Fruit fly (Drosophila melanogaster) whole organism, embryonic: ENCODE data around the gene CG8944.
A peak's percentile ranks its signal among the peaks of the same experiment; 100 is the strongest.

Experiments used
- Aef1 ChIP-seq: fragments of 200-800 bp; sonication (Bioruptor generic); IDR thresholded peaks from 3 replicates; pipeline ENCODE4 v1.3.6; 2022; ENCODE audit warnings: missing biosample characterization, missing genetic modification characterization
- CG10209 ChIP-seq: fragments of 200-800 bp; sonication (Bioruptor generic); optimal IDR thresholded peaks from 3 replicates; lab custom pipeline; 2017; ENCODE audit warnings: missing biosample characterization, mild to moderate bottlenecking, missing genetic modification characterization, missing genetic modification reagents
- CG12104 ChIP-seq: fragments of 200-800 bp; sonication (Bioruptor generic); optimal IDR thresholded peaks from 3 replicates; lab custom pipeline; 2016; ENCODE audit warnings: missing biosample characterization, missing genetic modification characterization
- CG12659 ChIP-seq: fragments of 200-800 bp; sonication (Bioruptor generic); optimal IDR thresholded peaks from 3 replicates; lab custom pipeline; 2017; ENCODE audit warnings: mild to moderate bottlenecking, missing biosample characterization, missing genetic modification reagents, missing genetic modification characterization
- CG12942 ChIP-seq: fragments of 200-800 bp; sonication (Bioruptor generic); optimal IDR thresholded peaks from 3 replicates; lab custom pipeline; 2016; ENCODE audit warnings: missing biosample characterization, missing genetic modification characterization
- CG15073 ChIP-seq: fragments of 200-800 bp; sonication (Bioruptor generic); optimal IDR thresholded peaks from 2 replicates; lab custom pipeline; 2016; ENCODE audit warnings: missing biosample characterization, missing genetic modification characterization
- CG1602 ChIP-seq: fragments of 200-800 bp; sonication (Bioruptor generic); optimal IDR thresholded peaks from 3 replicates; lab custom pipeline; 2016; ENCODE audit warnings: missing biosample characterization, missing genetic modification characterization
- CG16813 ChIP-seq: fragments of 200-800 bp; sonication (Bioruptor generic); IDR thresholded peaks from 3 replicates; pipeline ENCODE4 v1.3.6; 2022; ENCODE audit warnings: missing biosample characterization, missing genetic modification characterization; ENCODE audit not compliant: partially characterized antibody
- CG16815 ChIP-seq: fragments of 200-800 bp; sonication (Bioruptor generic); optimal IDR thresholded peaks from 3 replicates; lab custom pipeline; 2017; ENCODE audit warnings: missing biosample characterization, mild to moderate bottlenecking, missing genetic modification characterization
- CG17359 ChIP-seq: fragments of 200-800 bp; sonication (Bioruptor generic); optimal IDR thresholded peaks from 3 replicates; lab custom pipeline; 2018; ENCODE audit warnings: missing biosample characterization, mild to moderate bottlenecking, missing genetic modification characterization, moderate library complexity
- CG17912 ChIP-seq: fragments of 200-800 bp; sonication (Bioruptor generic); optimal IDR thresholded peaks from 2 replicates; lab custom pipeline; 2018; ENCODE audit warnings: missing biosample characterization, mild to moderate bottlenecking, missing genetic modification characterization
- CG2889 ChIP-seq: fragments of 200-800 bp; sonication (Bioruptor generic); IDR thresholded peaks from 3 replicates; pipeline ENCODE4 v1.3.6; 2022; ENCODE audit warnings: missing biosample characterization, missing genetic modification characterization
- CG30431 ChIP-seq: fragments of 200-800 bp; sonication (Bioruptor generic); optimal IDR thresholded peaks from 2 replicates; lab custom pipeline; 2017; ENCODE audit warnings: missing biosample characterization, missing genetic modification characterization
- CG31365 ChIP-seq: fragments of 200-800 bp; sonication (Bioruptor generic); optimal IDR thresholded peaks from 2 replicates; lab custom pipeline; 2018; ENCODE audit warnings: missing biosample characterization, mild to moderate bottlenecking, missing genetic modification characterization
- CG3995 ChIP-seq: fragments of 200-800 bp; sonication (Bioruptor generic); optimal IDR thresholded peaks from 3 replicates; lab custom pipeline; 2016; ENCODE audit warnings: missing biosample characterization, missing genetic modification characterization
- CG4730 ChIP-seq: fragments of 200-800 bp; sonication (Bioruptor generic); IDR thresholded peaks from 2 replicates; pipeline ENCODE4 v1.3.6; 2022; ENCODE audit warnings: missing biosample characterization, missing genetic modification characterization
- CG8089 ChIP-seq: fragments of 200-800 bp; sonication (Bioruptor generic); optimal IDR thresholded peaks from 3 replicates; lab custom pipeline; 2016; ENCODE audit warnings: missing biosample characterization, missing genetic modification characterization
- CG9932 ChIP-seq: fragments of 200-800 bp; sonication (Bioruptor generic); IDR thresholded peaks from 2 replicates; pipeline ENCODE4 v1.3.6; 2022; ENCODE audit warnings: missing biosample characterization, missing genetic modification characterization
- CrebB ChIP-seq: fragments of 200-800 bp; sonication (Bioruptor generic); optimal IDR thresholded peaks from 3 replicates; lab custom pipeline; 2018; ENCODE audit warnings: missing biosample characterization, mild to moderate bottlenecking, missing genetic modification characterization
- D ChIP-seq, 2 experiments: fragments of 200-800 bp in 1 of 2; fragments of >200 bp in 1 of 2; sonication (Bioruptor generic) in 1 of 2; optimal IDR thresholded peaks; 2 replicates in 1 of 2; 3 replicates in 1 of 2; lab custom pipeline; 2017; ENCODE audit warnings: mild to moderate bottlenecking in 1 of 2, missing biosample characterization in 1 of 2, missing genetic modification characterization in 1 of 2, missing genetic modification reagents in 1 of 2
- D19B ChIP-seq: fragments of 200-800 bp; sonication (Bioruptor generic); optimal IDR thresholded peaks from 2 replicates; lab custom pipeline; 2017; ENCODE audit warnings: missing biosample characterization, mild to moderate bottlenecking, missing genetic modification characterization
- Dfd ChIP-seq, 2 experiments: fragments of >200 bp; optimal IDR thresholded peaks; 2 replicates each; lab custom pipeline; 2017; ENCODE audit warnings: missing biosample characterization in 2 of 2, missing genetic modification characterization in 2 of 2
- E2f2 ChIP-seq: fragments of 200-800 bp; sonication (Bioruptor generic); IDR thresholded peaks from 2 replicates; pipeline ENCODE4 v1.3.6; 2022; ENCODE audit warnings: missing biosample characterization, missing genetic modification characterization
- Gsc ChIP-seq: fragments of 200-800 bp; sonication (Bioruptor generic); IDR thresholded peaks from 2 replicates; pipeline ENCODE4 v1.3.6; 2022; ENCODE audit warnings: missing biosample characterization, missing genetic modification characterization
- Hey ChIP-seq: fragments of 200-800 bp; sonication (Bioruptor generic); optimal IDR thresholded peaks from 3 replicates; lab custom pipeline; 2018; ENCODE audit warnings: missing biosample characterization, mild to moderate bottlenecking, missing genetic modification characterization
- HmgZ ChIP-seq: fragments of 200-800 bp; sonication (Bioruptor generic); optimal IDR thresholded peaks from 2 replicates; lab custom pipeline; 2018; ENCODE audit warnings: missing biosample characterization, mild to moderate bottlenecking, missing genetic modification characterization
- Hsf ChIP-seq: fragments of 200-800 bp; sonication (Bioruptor generic); optimal IDR thresholded peaks from 3 replicates; lab custom pipeline; 2016; ENCODE audit warnings: missing biosample characterization, missing genetic modification characterization
- Max ChIP-seq: fragments of 200-800 bp; sonication (Bioruptor generic); optimal IDR thresholded peaks from 2 replicates; lab custom pipeline; 2016; ENCODE audit warnings: missing biosample characterization, mild to moderate bottlenecking, missing genetic modification characterization
- Side ChIP-seq: fragments of 200-800 bp; sonication (Bioruptor generic); optimal IDR thresholded peaks from 2 replicates; lab custom pipeline; 2016; ENCODE audit warnings: missing biosample characterization, missing genetic modification characterization
- Sry-δ ChIP-seq: fragments of 200-800 bp; sonication (Bioruptor generic); optimal IDR thresholded peaks from 2 replicates; lab custom pipeline; 2016; ENCODE audit warnings: missing biosample characterization, missing genetic modification characterization
- Usf ChIP-seq: fragments of 200-800 bp; sonication (Bioruptor generic); optimal IDR thresholded peaks from 2 replicates; lab custom pipeline; 2017; ENCODE audit warnings: missing genotype, missing biosample characterization, missing genetic modification characterization
- br ChIP-seq: fragments of >200 bp; optimal IDR thresholded peaks from 2 replicates; lab custom pipeline; 2017
- emc ChIP-seq: fragments of 200-800 bp; sonication (Bioruptor generic); optimal IDR thresholded peaks from 2 replicates; lab custom pipeline; 2016; ENCODE audit warnings: missing biosample characterization, missing genetic modification characterization
- en ChIP-seq: fragments of 200-800 bp; sonication (Bioruptor generic); optimal IDR thresholded peaks from 2 replicates; lab custom pipeline; 2016; ENCODE audit warnings: missing biosample characterization, missing genetic modification characterization
- fd102C ChIP-seq: fragments of 200-800 bp; sonication (Bioruptor generic); optimal IDR thresholded peaks from 2 replicates; lab custom pipeline; 2018; ENCODE audit warnings: missing biosample characterization, mild to moderate bottlenecking, missing genetic modification characterization, moderate library complexity
- gce ChIP-seq: fragments of 200-800 bp; sonication (Bioruptor generic); IDR thresholded peaks from 3 replicates; pipeline ENCODE4 v1.3.6; 2022; ENCODE audit warnings: missing biosample characterization, missing genetic modification characterization
- grn ChIP-seq: fragments of 200-800 bp; sonication (Bioruptor generic); optimal IDR thresholded peaks from 3 replicates; lab custom pipeline; 2017; ENCODE audit warnings: missing biosample characterization, missing genetic modification characterization
- h ChIP-seq: fragments of >200 bp; optimal IDR thresholded peaks from 2 replicates; lab custom pipeline; 2017
- hkb ChIP-seq, 2 experiments: fragments of 200-800 bp in 1 of 2; fragments of >200 bp in 1 of 2; sonication (Bioruptor generic) in 1 of 2; IDR thresholded peaks in 1 of 2; optimal IDR thresholded peaks in 1 of 2; 2 replicates each; pipeline versions ENCODE4 v1.3.6 to Lab custom; 2017 to 2022; ENCODE audit warnings: missing biosample characterization in 1 of 2, missing genetic modification characterization in 1 of 2
- lab ChIP-seq: fragments of 200-800 bp; sonication (Bioruptor generic); optimal IDR thresholded peaks from 3 replicates; lab custom pipeline; 2017; ENCODE audit warnings: missing biosample characterization, missing genetic modification characterization, mild to moderate bottlenecking, moderate library complexity, missing genetic modification reagents
- lmd ChIP-seq: fragments of 200-800 bp; sonication (Bioruptor generic); IDR thresholded peaks from 2 replicates; pipeline ENCODE4 v1.3.6; 2022; ENCODE audit warnings: missing biosample characterization, missing genetic modification characterization
- nerfin-1 ChIP-seq: fragments of 200-800 bp; sonication (Bioruptor generic); optimal IDR thresholded peaks from 3 replicates; lab custom pipeline; 2019; ENCODE audit warnings: missing biosample characterization, mild to moderate bottlenecking, missing genetic modification characterization, moderate library complexity
- nerfin-2 ChIP-seq: fragments of 200-800 bp; sonication (Bioruptor generic); IDR thresholded peaks from 2 replicates; pipeline ENCODE4 v1.3.6; 2022; ENCODE audit warnings: missing biosample characterization, missing genetic modification characterization; ENCODE audit not compliant: partially characterized antibody
- pnt ChIP-seq: fragments of 200-800 bp; sonication (Bioruptor generic); optimal IDR thresholded peaks from 3 replicates; lab custom pipeline; 2016; ENCODE audit warnings: missing biosample characterization, missing genetic modification characterization
- sd ChIP-seq: fragments of 200-800 bp; sonication (Bioruptor generic); optimal IDR thresholded peaks from 3 replicates; lab custom pipeline; 2018; ENCODE audit warnings: missing biosample characterization, mild to moderate bottlenecking, missing genetic modification characterization, moderate library complexity
- tap ChIP-seq: fragments of 200-800 bp; optimal IDR thresholded peaks from 3 replicates; lab custom pipeline; 2019; ENCODE audit warnings: missing biosample characterization, mild to moderate bottlenecking, missing genetic modification characterization, moderate library complexity
- trh ChIP-seq: fragments of 200-800 bp; sonication (Bioruptor generic); optimal IDR thresholded peaks from 2 replicates; lab custom pipeline; 2016; ENCODE audit warnings: missing biosample characterization, missing genetic modification characterization
- unpg ChIP-seq: fragments of 200-800 bp; sonication (Bioruptor generic); optimal IDR thresholded peaks from 3 replicates; lab custom pipeline; 2018; ENCODE audit warnings: missing biosample characterization, mild to moderate bottlenecking, missing genetic modification characterization, moderate library complexity
- usp ChIP-seq: fragments of >200 bp; optimal IDR thresholded peaks from 2 replicates; lab custom pipeline; 2017; ENCODE audit warnings: missing biosample characterization, missing genetic modification characterization
- zen2 ChIP-seq: fragments of 200-800 bp; sonication (Bioruptor generic); IDR thresholded peaks from 3 replicates; pipeline ENCODE4 v1.3.6; 2022; ENCODE audit warnings: missing biosample characterization, missing genetic modification characterization; ENCODE audit not compliant: partially characterized antibody

The CG8944 gene

DNA sequence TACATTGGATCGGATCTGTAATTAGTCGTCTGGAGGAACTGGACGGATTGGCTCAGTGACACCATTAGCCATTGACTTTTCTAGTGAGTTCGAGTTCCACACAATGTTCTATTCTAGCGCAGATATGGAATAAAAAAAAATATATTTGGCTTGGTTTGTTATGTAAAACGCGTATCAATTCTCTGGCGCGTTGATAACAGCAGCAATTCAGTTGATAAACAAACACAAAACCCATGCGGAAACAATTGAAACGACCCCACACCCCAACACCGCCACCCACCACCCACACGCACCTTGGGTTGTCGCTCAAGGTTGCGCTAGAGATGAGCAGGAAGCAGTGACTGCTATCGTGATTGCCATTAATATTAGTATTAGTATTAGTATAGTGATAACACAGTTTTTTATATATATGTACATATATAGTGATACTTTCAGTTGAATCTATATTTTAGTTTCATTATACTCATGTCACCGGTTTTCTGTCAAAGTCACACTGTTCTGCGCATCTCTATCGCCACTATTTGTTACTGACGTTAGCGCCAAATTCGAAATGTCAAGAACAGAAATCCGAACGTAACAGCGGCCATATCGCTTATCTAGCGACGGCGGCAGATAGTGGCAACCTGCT, 48.3 kb downstream of the CG8944 start (continued):
- TF ChIP-seq zen2 (GFP tag; lab: Robert Waterston, UW) (no peak), Hsf (GFP tag; lab: Kevin White, UChicago) (peak; percentile 84), br (no peak), emc (no peak), CG8089 (GFP tag; lab: Kevin White, UChicago) (no peak), nerfin-1 (tag; lab: Kevin White, UChicago) (peak; percentile 83), CG16815 (GFP tag; lab: Kevin White, UChicago) (peak; percentile 83), CG4730 (GFP tag; lab: Robert Waterston, UW) (peak; percentile 92), Side (GFP tag; lab: Kevin White, UChicago) (peak; percentile 51), usp (GFP tag; lab: Kevin White, UChicago) (no peak), pnt (GFP tag; lab: Kevin White, UChicago) (peak; percentile 63), CG15073 (peak; percentile 43), CG10209 (peak; percentile 88), Dfd (GFP tag; optimal IDR thresholded peaks at IDR 0.05; lab: Kevin White, UChicago) (no peak), gce (peak; percentile 82), E2f2 (peak; percentile 89), lmd (peak; percentile 94), unpg (peak; percentile 94), CG2889 (peak; percentile 82; the same call in 2 of the 3 replicates), Hey (peak; percentile 51), trh (GFP tag; lab: Kevin White, UChicago) (peak; percentile 89), CrebB (tag; lab: Kevin White, UChicago) (peak; percentile 78), CG3995 (GFP tag; lab: Kevin White, UChicago) (peak; percentile 99), fd102C (peak; percentile 62), Usf (GFP tag; lab: Kevin White, UChicago) (peak; percentile 77), CG17912 (GFP tag; lab: Kevin White, UChicago) (peak; percentile 37), D19B (GFP tag; lab: Kevin White, UChicago) (peak; percentile 84), CG9932 (peak; percentile 97), Aef1 (GFP tag; lab: Robert Waterston, UW) (peak; percentile 95), CG12942 (GFP tag; lab: Kevin White, UChicago) (peak; percentile 85), h (lab: Kevin White, UChicago) (no peak), CG30431 (peak; percentile 74), D (optimal IDR thresholded peaks at IDR 0.05; lab: Kevin White, UChicago) (no peak), D (GFP tag; optimal IDR thresholded peaks at IDR 0.05; lab: Kevin White, UChicago) (peak; percentile 88), CG31365 (tag; lab: Kevin White, UChicago) (peak; percentile 70), CG17359 (tag; lab: Kevin White, UChicago) (peak; percentile 94), lab (peak; percentile 98), HmgZ (peak; percentile 94), Sry-δ (GFP tag; lab: Kevin White, UChicago) (peak; percentile 10), en (GFP tag; lab: Kevin White, UChicago) (no peak), CG12659 (GFP tag; lab: Kevin White, UChicago) (peak; percentile 92), CG16813 (no peak), nerfin-2 (no peak), Max (GFP tag; lab: Kevin White, UChicago) (peak; percentile 84), Gsc (GFP tag; lab: Robert Waterston, UW) (peak; percentile 71), hkb (optimal IDR thresholded peaks at IDR 0.05; lab: Kevin White, UChicago) (no peak), hkb (GFP tag; IDR thresholded peaks at IDR 0.05; lab: Robert Waterston, UW) (peak; percentile 97), tap (tag; lab: Kevin White, UChicago) (peak; percentile 90), grn (peak; percentile 74), CG1602 (GFP tag; lab: Kevin White, UChicago) (peak; percentile 87), sd (peak; percentile 74), CG12104 (peak; percentile 88)
